Fruit fly (Drosophila melanogaster) whole organism, prepupa: ENCODE results near the gene Afg3l2.

Experiments
- Blimp-1 ChIP-seq: fragments of 200-800 bp; sonication (Bioruptor generic); optimal IDR thresholded peaks from 3 replicates; lab custom pipeline; 2017; ENCODE audit warnings: missing biosample characterization, missing genetic modification characterization, mild to moderate bottlenecking, moderate library complexity, missing genetic modification reagents
- CG10669 ChIP-seq: fragments of 200-800 bp; sonication (Bioruptor generic); optimal IDR thresholded peaks from 3 replicates; lab custom pipeline; 2018; ENCODE audit warnings: missing biosample characterization, mild to moderate bottlenecking, missing genetic modification characterization, moderate library complexity
- CG11294 ChIP-seq: fragments of 200-800 bp; sonication (Bioruptor generic); IDR thresholded peaks from 2 replicates; pipeline ENCODE4 v1.3.6; 2022; ENCODE audit warnings: missing biosample characterization, missing genetic modification characterization
- CG11762 ChIP-seq: fragments of 200-800 bp; sonication (Bioruptor generic); optimal IDR thresholded peaks from 3 replicates; lab custom pipeline; 2016; ENCODE audit warnings: missing biosample characterization, missing genetic modification characterization; ENCODE audit not compliant: insufficient read depth
- CG16779 ChIP-seq: fragments of 200-800 bp; sonication (Bioruptor generic); optimal IDR thresholded peaks from 3 replicates; lab custom pipeline; 2017; ENCODE audit warnings: missing biosample characterization, mild to moderate bottlenecking, missing genetic modification characterization
- CG3032 ChIP-seq: fragments of 200-800 bp; optimal IDR thresholded peaks from 2 replicates; lab custom pipeline; 2019; ENCODE audit warnings: missing biosample characterization, mild to moderate bottlenecking, missing genetic modification characterization, moderate library complexity
- CG31627 ChIP-seq: fragments of 200-800 bp; sonication (Bioruptor generic); optimal IDR thresholded peaks from 3 replicates; lab custom pipeline; 2016; ENCODE audit warnings: missing biosample characterization, missing genetic modification characterization
- CG32006 ChIP-seq: fragments of 200-800 bp; sonication (Bioruptor generic); optimal IDR thresholded peaks from 3 replicates; lab custom pipeline; 2017; ENCODE audit warnings: missing biosample characterization, mild to moderate bottlenecking, missing genetic modification characterization
- CG34406 ChIP-seq: fragments of 200-800 bp; sonication (Bioruptor generic); optimal IDR thresholded peaks from 3 replicates; lab custom pipeline; 2016; ENCODE audit warnings: missing biosample characterization, missing genetic modification characterization
- CG3919 ChIP-seq: fragments of 200-800 bp; sonication (Bioruptor generic); optimal IDR thresholded peaks from 3 replicates; lab custom pipeline; 2016; ENCODE audit warnings: missing biosample characterization, missing genetic modification characterization
- CG4318 ChIP-seq: fragments of 200-800 bp; sonication (Bioruptor generic); optimal IDR thresholded peaks from 3 replicates; lab custom pipeline; 2017; ENCODE audit warnings: missing biosample characterization, mild to moderate bottlenecking, missing genetic modification characterization
- CG6163 ChIP-seq: fragments of 200-800 bp; sonication (Bioruptor generic); IDR thresholded peaks from 3 replicates; pipeline ENCODE4 v1.3.6; 2022; ENCODE audit warnings: missing biosample characterization, missing genetic modification characterization
- CG6276 ChIP-seq: fragments of 200-800 bp; sonication (Bioruptor generic); optimal IDR thresholded peaks from 2 replicates; lab custom pipeline; 2017; ENCODE audit warnings: missing biosample characterization, mild to moderate bottlenecking, missing genetic modification characterization
- CG6792 ChIP-seq: fragments of 200-800 bp; sonication (Bioruptor generic); optimal IDR thresholded peaks from 3 replicates; lab custom pipeline; 2016; ENCODE audit warnings: missing biosample characterization, missing genetic modification characterization
- CG6808 ChIP-seq: fragments of 200-800 bp; sonication (Bioruptor generic); optimal IDR thresholded peaks from 3 replicates; lab custom pipeline; 2017; ENCODE audit warnings: missing biosample characterization, missing genetic modification characterization, mild to moderate bottlenecking, moderate library complexity, missing genetic modification reagents
- CG6854 ChIP-seq: fragments of 200-800 bp; sonication (Bioruptor generic); optimal IDR thresholded peaks from 2 replicates; lab custom pipeline; 2017; ENCODE audit warnings: missing biosample characterization, mild to moderate bottlenecking, missing genetic modification characterization
- CG7368 ChIP-seq: fragments of 200-800 bp; sonication (Bioruptor generic); optimal IDR thresholded peaks from 3 replicates; lab custom pipeline; 2016; ENCODE audit warnings: missing biosample characterization, missing genetic modification characterization
- CG8319 ChIP-seq: fragments of 200-800 bp; sonication (Bioruptor generic); optimal IDR thresholded peaks from 3 replicates; lab custom pipeline; 2016; ENCODE audit warnings: missing biosample characterization, missing genetic modification characterization
- CG8632 ChIP-seq: fragments of 200-800 bp; sonication (Bioruptor generic); optimal IDR thresholded peaks from 3 replicates; lab custom pipeline; 2016; ENCODE audit warnings: missing biosample characterization, missing genetic modification characterization
- Eip75B ChIP-seq: fragments of 200-800 bp; sonication (Bioruptor generic); optimal IDR thresholded peaks from 3 replicates; lab custom pipeline; 2016; ENCODE audit warnings: missing biosample characterization, missing genetic modification characterization
- Eip78C ChIP-seq: fragments of 200-800 bp; sonication (Bioruptor generic); peaks from one replicate; lab custom pipeline; 2016; ENCODE audit warnings: missing biosample characterization, missing genetic modification characterization
- Eip93F ChIP-seq: fragments of 200-800 bp; sonication (Bioruptor generic); optimal IDR thresholded peaks from 2 replicates; lab custom pipeline; 2016; ENCODE audit warnings: missing biosample characterization, mild to moderate bottlenecking, missing genetic modification characterization
- Ets21C ChIP-seq: fragments of 200-800 bp; sonication (Bioruptor generic); optimal IDR thresholded peaks from 3 replicates; lab custom pipeline; 2016; ENCODE audit warnings: missing biosample characterization, missing genetic modification characterization
- Ets96B ChIP-seq: fragments of 200-800 bp; optimal IDR thresholded peaks from 2 replicates; lab custom pipeline; 2019; ENCODE audit warnings: missing biosample characterization, mild to moderate bottlenecking, missing genetic modification characterization, moderate library complexity
- Gug ChIP-seq: fragments of 200-800 bp; sonication (Bioruptor generic); IDR thresholded peaks from 2 replicates; pipeline ENCODE4 v1.3.6; 2022; ENCODE audit warnings: missing biosample characterization, missing genetic modification characterization
- Hr38 ChIP-seq: sonication (Bioruptor generic); optimal IDR thresholded peaks from 2 replicates; lab custom pipeline; 2016; ENCODE audit warnings: missing biosample characterization, missing genetic modification characterization
- Hr39 ChIP-seq: fragments of 200-800 bp; sonication (Bioruptor generic); optimal IDR thresholded peaks from 2 replicates; lab custom pipeline; 2016; ENCODE audit warnings: missing biosample characterization, missing genetic modification characterization
- Lpt ChIP-seq: fragments of 200-800 bp; sonication (Bioruptor generic); optimal IDR thresholded peaks from 3 replicates; lab custom pipeline; 2016; ENCODE audit warnings: missing biosample characterization, missing genetic modification characterization
- Met ChIP-seq: fragments of 200-800 bp; sonication (Bioruptor generic); optimal IDR thresholded peaks from 3 replicates; lab custom pipeline; 2016; ENCODE audit warnings: missing biosample characterization, missing genetic modification characterization
- Smox ChIP-seq: fragments of 200-800 bp; sonication (Bioruptor generic); optimal IDR thresholded peaks from 3 replicates; lab custom pipeline; 2016; ENCODE audit warnings: missing biosample characterization, missing genetic modification characterization
- Sox102F ChIP-seq: fragments of 200-800 bp; sonication (Bioruptor generic); optimal IDR thresholded peaks from 2 replicates; lab custom pipeline; 2016; ENCODE audit warnings: missing biosample characterization, mild to moderate bottlenecking, missing genetic modification characterization
- Sox14 ChIP-seq: fragments of 200-800 bp; sonication (Bioruptor generic); optimal IDR thresholded peaks from 3 replicates; lab custom pipeline; 2016; ENCODE audit warnings: missing biosample characterization, missing genetic modification characterization
- Sox15 ChIP-seq: fragments of 200-800 bp; sonication (Bioruptor generic); optimal IDR thresholded peaks from 3 replicates; lab custom pipeline; 2016; ENCODE audit warnings: missing biosample characterization, missing genetic modification characterization
- achi ChIP-seq: fragments of 200-800 bp; sonication (Bioruptor generic); optimal IDR thresholded peaks from 3 replicates; lab custom pipeline; 2016; ENCODE audit warnings: missing biosample characterization, missing genetic modification characterization
- acj6 ChIP-seq: fragments of 200-800 bp; sonication (Bioruptor generic); optimal IDR thresholded peaks from 3 replicates; lab custom pipeline; 2016; ENCODE audit warnings: missing biosample characterization, missing genetic modification characterization
- dac ChIP-seq: fragments of 200-800 bp; sonication (Bioruptor generic); optimal IDR thresholded peaks from 2 replicates; lab custom pipeline; 2017; ENCODE audit warnings: missing biosample characterization, mild to moderate bottlenecking, missing genetic modification characterization
- eg ChIP-seq: fragments of 200-800 bp; sonication (Bioruptor generic); IDR thresholded peaks from 3 replicates; pipeline ENCODE4 v1.3.6; 2022; ENCODE audit warnings: missing biosample characterization, missing genetic modification characterization
- fd59A ChIP-seq: fragments of 200-800 bp; sonication (Bioruptor generic); optimal IDR thresholded peaks from 2 replicates; lab custom pipeline; 2017; ENCODE audit warnings: missing biosample characterization, mild to moderate bottlenecking, missing genetic modification characterization, missing genetic modification reagents
- fd85E ChIP-seq: fragments of 200-800 bp; sonication (Bioruptor generic); optimal IDR thresholded peaks from 3 replicates; lab custom pipeline; 2016; ENCODE audit warnings: missing biosample characterization, missing genetic modification characterization
- fkh ChIP-seq: fragments of 200-800 bp; sonication (Bioruptor generic); optimal IDR thresholded peaks from 3 replicates; lab custom pipeline; 2017; ENCODE audit warnings: missing biosample characterization, mild to moderate bottlenecking, missing genetic modification characterization, moderate library complexity
- lz ChIP-seq: fragments of 200-800 bp; sonication (Bioruptor generic); optimal IDR thresholded peaks from 3 replicates; lab custom pipeline; 2016; ENCODE audit warnings: missing biosample characterization, missing genetic modification characterization
- net ChIP-seq: fragments of 200-800 bp; sonication (Bioruptor generic); optimal IDR thresholded peaks from 3 replicates; lab custom pipeline; 2016; ENCODE audit warnings: missing biosample characterization, missing genetic modification characterization
- ss ChIP-seq, 2 experiments: fragments of 200-800 bp; sonication (Bioruptor generic); optimal IDR thresholded peaks; 2 replicates in 1 of 2; 3 replicates in 1 of 2; lab custom pipeline; 2017 to 2018; ENCODE audit warnings: mild to moderate bottlenecking in 2 of 2, missing biosample characterization in 2 of 2, missing genetic modification characterization in 2 of 2, moderate library complexity in 1 of 2
- svp ChIP-seq: fragments of 200-800 bp; sonication (Bioruptor generic); peaks from one replicate; lab custom pipeline; 2016; ENCODE audit warnings: missing biosample characterization, missing genetic modification characterization

The Afg3l2 gene

DNA sequence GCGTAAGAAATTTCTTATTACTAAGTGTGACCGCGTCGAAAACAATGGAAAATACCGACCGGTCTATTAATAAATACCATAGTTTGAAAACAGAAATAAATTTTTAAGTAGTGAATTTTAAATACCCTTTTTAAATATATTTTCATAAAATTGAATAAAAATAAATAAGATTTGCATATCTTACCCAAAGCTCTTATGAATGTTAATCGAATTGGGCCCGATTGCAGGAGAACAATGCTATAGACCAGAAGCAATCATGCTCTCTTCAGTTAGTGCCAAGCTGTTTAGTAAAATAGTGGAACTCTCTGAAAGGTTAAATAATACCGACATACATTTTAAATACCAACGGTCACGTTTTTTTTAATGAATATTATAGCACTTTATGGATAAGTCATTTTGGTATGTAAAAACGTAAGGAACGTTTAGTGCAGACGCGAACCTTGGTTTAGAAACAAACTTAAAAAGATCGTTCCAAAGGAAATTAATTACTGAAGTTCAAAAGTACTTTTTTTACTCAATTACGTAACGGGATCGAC, at the start of gene Afg3l2 (continued):
- TF ChIP-seq fd85E (GFP tag; lab: Kevin White, UChicago): no peak
- TF ChIP-seq Hr38 (GFP tag; lab: Kevin White, UChicago): no peak
- TF ChIP-seq Sox102F: no peak
- peak; percentile 20 for TF ChIP-seq Met (GFP tag; lab: Kevin White, UChicago)
- peak; percentile 17 for TF ChIP-seq CG34406
- peak; percentile 2 for TF ChIP-seq CG8319
- TF ChIP-seq CG8632 (GFP tag; lab: Kevin White, UChicago): no peak
- TF ChIP-seq CG11294: 0 out of 2 replicates have a peak, but pooled peaks have one; percentile 29

DNA sequence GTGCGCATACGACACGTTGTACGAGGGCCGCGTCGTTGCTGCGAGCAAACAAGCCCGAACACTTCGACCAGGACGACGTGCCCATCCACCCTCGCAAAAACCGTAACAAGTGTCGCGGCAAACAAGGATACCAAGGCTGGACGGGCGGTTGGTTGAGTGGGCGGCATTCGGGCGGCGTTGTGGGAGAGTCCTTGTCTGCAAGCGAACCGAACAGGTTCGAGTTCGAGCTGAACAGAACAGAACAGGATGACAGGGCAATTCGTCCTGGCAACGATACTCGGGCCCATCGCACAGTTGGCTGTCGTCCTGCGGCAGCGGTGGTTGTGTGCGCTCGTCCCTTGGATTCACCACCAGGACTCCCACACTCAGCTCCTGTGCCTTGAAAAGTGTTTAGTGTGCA, 27.5 kb upstream of the Afg3l2 start:
- TF ChIP-seq Hr39 (GFP tag; lab: Kevin White, UChicago) (no peak), CG7368 (GFP tag; lab: Kevin White, UChicago) (no peak), Lpt (GFP tag; lab: Kevin White, UChicago) (no peak), CG6854 (GFP tag; lab: Kevin White, UChicago) (no peak), CG34406 (no peak), CG16779 (tag; lab: Kevin White, UChicago) (no peak), fd59A (GFP tag; lab: Kevin White, UChicago) (no peak), lz (GFP tag; lab: Kevin White, UChicago) (no peak), svp (GFP tag; lab: Kevin White, UChicago) (no peak), eg (GFP tag; lab: Robert Waterston, UW) (no peak), CG3919 (GFP tag; lab: Kevin White, UChicago) (no peak), net (GFP tag; lab: Kevin White, UChicago) (no peak), ss (GFP tag; optimal IDR thresholded peaks at IDR 0.05; lab: Kevin White, UChicago) (no peak), CG32006 (GFP tag; lab: Kevin White, UChicago) (no peak), CG31627 (GFP tag; lab: Kevin White, UChicago) (no peak)

DNA sequence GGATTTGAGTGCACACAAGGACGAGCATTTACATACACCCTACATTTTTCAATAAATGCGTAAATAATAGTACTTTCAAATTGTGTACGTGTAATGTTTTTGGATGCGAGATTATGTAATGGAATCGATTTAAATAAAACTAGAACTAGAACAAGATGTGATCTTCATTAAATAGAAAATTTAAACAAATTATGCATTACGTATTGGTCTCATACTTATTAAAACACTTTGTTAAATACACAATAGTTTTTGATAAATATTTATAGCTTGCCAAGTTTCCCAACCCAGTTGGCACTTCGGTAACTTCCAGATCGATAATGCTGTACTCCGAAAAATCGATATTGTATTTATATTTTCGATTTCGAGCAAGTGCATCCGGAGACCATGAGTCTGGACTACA, 22.2 kb upstream of the Afg3l2 start, which contains the start of gene CG13723:
Gene CG13723, plus strand, starts transcription at position 301 of the 400 bp plus-strand sequence.
- TF ChIP-seq fd59A (GFP tag; lab: Kevin White, UChicago) (no peak), Eip93F (GFP tag; lab: Kevin White, UChicago) (no peak), Sox14 (GFP tag; lab: Kevin White, UChicago) (no peak), Lpt (GFP tag; lab: Kevin White, UChicago) (no peak), CG10669 (GFP tag; lab: Kevin White, UChicago) (no peak), CG8632 (GFP tag; lab: Kevin White, UChicago) (no peak), Smox (GFP tag; lab: Kevin White, UChicago) (no peak), CG6808 (GFP tag; lab: Kevin White, UChicago) (no peak), eg (GFP tag; lab: Robert Waterston, UW) (no peak), CG11762 (GFP tag; lab: Kevin White, UChicago) (no peak), CG4318 (GFP tag; lab: Kevin White, UChicago) (no peak)

DNA sequence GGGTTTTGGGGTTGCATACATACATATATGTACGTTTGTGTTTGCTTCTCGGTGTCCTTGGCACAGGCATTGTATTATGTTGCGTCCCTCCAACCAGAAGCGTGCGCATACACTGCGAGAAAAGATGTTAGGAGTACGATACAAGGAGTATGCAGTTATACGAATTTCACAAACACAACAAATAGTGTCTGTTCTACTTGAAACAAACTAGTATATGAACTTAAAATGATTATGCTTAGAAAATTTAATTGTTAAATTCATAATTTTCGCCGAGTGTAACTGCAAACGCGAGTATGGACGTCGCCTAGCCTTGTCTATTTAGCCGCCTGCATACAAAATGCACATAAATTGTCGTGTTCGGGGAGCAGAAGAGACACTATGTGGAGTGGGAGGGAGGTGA, 15.3 kb upstream of the Afg3l2 start:
- TF ChIP-seq CG7368 (GFP tag; lab: Kevin White, UChicago) (no peak), Hr39 (GFP tag; lab: Kevin White, UChicago) (peak; percentile 20), CG8632 (GFP tag; lab: Kevin White, UChicago) (no peak), Lpt (GFP tag; lab: Kevin White, UChicago) (no peak), Eip75B (GFP tag; lab: Kevin White, UChicago) (peak; percentile 23), Gug (GFP tag; lab: Robert Waterston, UW) (no peak), CG31627 (GFP tag; lab: Kevin White, UChicago) (peak; percentile 10), fd59A (GFP tag; lab: Kevin White, UChicago) (no peak), CG3032 (peak; percentile 13), Sox14 (GFP tag; lab: Kevin White, UChicago) (no peak), Eip78C (peak; percentile 54), acj6 (no peak), Ets21C (no peak), dac (GFP tag; lab: Kevin White, UChicago) (no peak), fkh (GFP tag; lab: Kevin White, UChicago) (no peak), achi (GFP tag; lab: Kevin White, UChicago) (peak; percentile 23), CG6854 (GFP tag; lab: Kevin White, UChicago) (no peak), Sox15 (no peak), CG6276 (GFP tag; lab: Kevin White, UChicago) (no peak), CG11762 (GFP tag; lab: Kevin White, UChicago) (no peak), Blimp-1 (GFP tag; lab: Kevin White, UChicago) (no peak), Hr38 (GFP tag; lab: Kevin White, UChicago) (no peak), CG6792 (GFP tag; lab: Kevin White, UChicago) (no peak), Ets96B (tag; lab: Kevin White, UChicago) (peak; percentile 30), CG6163 (GFP tag; lab: Robert Waterston, UW) (0 out of 3 replicates have a peak, but pooled peaks have one; percentile 38)
